Worm (Caenorhabditis elegans) whole organism, L2 larva: ENCODE data around the gene lgc-19.

Source experiments
- mdl-1 ChIP-seq, 2 experiments: fragments of 150-350 bp in 1 of 2; sonication (generic microtip) in 1 of 2; optimal IDR thresholded peaks; 2 replicates each; lab custom pipeline; 2017; ENCODE audit warnings: missing biosample characterization in 2 of 2, missing genetic modification characterization in 2 of 2
- unc-55 ChIP-seq: fragments of 150-350 bp; sonication (generic microtip); optimal IDR thresholded peaks from 3 replicates; lab custom pipeline; 2014; ENCODE audit warnings: missing biosample characterization, missing genetic modification reagents, missing genetic modification characterization
- zag-1 ChIP-seq: fragments of 150-350 bp; optimal IDR thresholded peaks from 2 replicates; lab custom pipeline; 2014; ENCODE audit warnings: missing biosample characterization, missing genetic modification characterization

ce11 chrIV:15950838-15951581 lies 11.5 kb downstream of the lgc-19 start, which contains the start of gene ifas-3:
- TF ChIP-seq zag-1 (tag; lab: Kevin White, UChicago) (no peak), unc-55 (GFP tag; lab: Kevin White, UChicago) (no peak), mdl-1 (tag; optimal IDR thresholded peaks at IDR 0.05; lab: Kevin White, UChicago) (no peak)
